Fruit fly (Drosophila melanogaster) whole organism, adult: ENCODE measurements around the gene CG17752.

ENCODE experiments used
- CG14711 ChIP-seq: fragments of 200-800 bp; sonication (Bioruptor generic); optimal IDR thresholded peaks from 2 replicates; lab custom pipeline; 2018; ENCODE audit warnings: missing biosample characterization, mild to moderate bottlenecking, missing genetic modification characterization, moderate library complexity
- CG1620 ChIP-seq: fragments of 200-800 bp; sonication (Bioruptor generic); optimal IDR thresholded peaks from 2 replicates; lab custom pipeline; 2016; ENCODE audit warnings: missing biosample characterization, missing genetic modification characterization
- Crg-1 ChIP-seq: fragments of 200-800 bp; sonication (Bioruptor generic); optimal IDR thresholded peaks from 2 replicates; lab custom pipeline; 2016; ENCODE audit warnings: missing biosample characterization, missing genetic modification characterization
- Hr96 ChIP-seq: fragments of 200-800 bp; sonication (Bioruptor generic); optimal IDR thresholded peaks from 2 replicates; lab custom pipeline; 2016; ENCODE audit warnings: missing biosample characterization, missing genetic modification characterization
- cnc ChIP-seq, 2 experiments: fragments of >200 bp; optimal IDR thresholded peaks; 2 replicates each; lab custom pipeline; 2017
- kay ChIP-seq: fragments of 200-800 bp; sonication (Bioruptor generic); peaks from one replicate; lab custom pipeline; 2016; ENCODE audit warnings: missing biosample characterization, missing genetic modification characterization, borderline replicate concordance
- tj ChIP-seq: fragments of 200-800 bp; sonication (Bioruptor generic); optimal IDR thresholded peaks from 3 replicates; lab custom pipeline; 2017; ENCODE audit warnings: missing biosample characterization, mild to moderate bottlenecking, missing genetic modification characterization, moderate library complexity

dm6 chr3R:19638004-19638403 lies 28.0 kb downstream of the CG17752 start:
- TF ChIP-seq Hr96 (GFP tag; lab: Kevin White, UChicago) (no peak), kay (GFP tag; lab: Kevin White, UChicago) (no peak), tj (GFP tag; lab: Kevin White, UChicago) (no peak), Crg-1 (GFP tag; lab: Kevin White, UChicago) (no peak), cnc (optimal IDR thresholded peaks at IDR 0.05; lab: Kevin White, UChicago) (no peak), CG14711 (tag; lab: Kevin White, UChicago) (no peak), CG1620 (GFP tag; lab: Kevin White, UChicago) (no peak)
